Worm (Caenorhabditis elegans) whole organism, early embryonic: Measurements from ENCODE around the gene B0244.10.

ENCODE experiments used
- B0310.2 ChIP-seq: sonication (generic microtip); optimal IDR thresholded peaks from 2 replicates; lab custom pipeline; 2016; ENCODE audit warnings: mild to moderate bottlenecking, missing genetic modification characterization, missing compliant biosample characterization
- F13C5.2 ChIP-seq: sonication (generic microtip); optimal IDR thresholded peaks from 2 replicates; lab custom pipeline; 2017; ENCODE audit warnings: mild to moderate bottlenecking, missing genetic modification characterization, inconsistent platforms, missing compliant biosample characterization
- aly-1 ChIP-seq: sonication (generic microtip); optimal IDR thresholded peaks from 2 replicates; lab custom pipeline; 2016; ENCODE audit warnings: missing genetic modification characterization, missing compliant biosample characterization
- ama-1 ChIP-seq: fragments of 150-350 bp; optimal IDR thresholded peaks from 2 replicates; lab custom pipeline; 2014
- ceh-13 ChIP-seq: fragments of 200-800 bp; sonication (Bioruptor generic); optimal IDR thresholded peaks from 2 replicates; lab custom pipeline; 2018; ENCODE audit warnings: mild to moderate bottlenecking, missing genetic modification characterization, missing compliant biosample characterization
- ceh-36 ChIP-seq: sonication (generic microtip); optimal IDR thresholded peaks from 2 replicates; lab custom pipeline; 2016; ENCODE audit warnings: missing genetic modification characterization, inconsistent platforms, missing compliant biosample characterization
- ets-7 ChIP-seq: sonication (generic microtip); optimal IDR thresholded peaks from 2 replicates; lab custom pipeline; 2016; ENCODE audit warnings: missing genotype, missing genetic modification characterization, missing compliant biosample characterization
- flt-1 ChIP-seq: fragments of 200-800 bp; sonication (Bioruptor generic); IDR thresholded peaks from 2 replicates; pipeline ENCODE4 v1.3.6; 2022; ENCODE audit warnings: missing genetic modification characterization, missing compliant biosample characterization
- hmbx-1 ChIP-seq: sonication (generic microtip); optimal IDR thresholded peaks from 2 replicates; lab custom pipeline; 2016; ENCODE audit warnings: mild to moderate bottlenecking, missing genetic modification characterization, missing compliant biosample characterization
- hmg-4 ChIP-seq: fragments of 200-800 bp; sonication (Bioruptor generic); optimal IDR thresholded peaks from 2 replicates; lab custom pipeline; 2018; ENCODE audit warnings: mild to moderate bottlenecking, missing genetic modification characterization, missing compliant biosample characterization
- hnd-1 ChIP-seq: sonication (generic microtip); optimal IDR thresholded peaks from 2 replicates; lab custom pipeline; 2016; ENCODE audit warnings: missing genetic modification characterization, missing compliant biosample characterization
- pes-1 ChIP-seq: fragments of 200-800 bp; sonication (Bioruptor generic); IDR thresholded peaks from 2 replicates; pipeline ENCODE4 v1.3.6; 2022; ENCODE audit warnings: missing genetic modification reagents, missing genetic modification characterization, missing compliant biosample characterization
- scrt-1 ChIP-seq: fragments of 200-800 bp; sonication (Bioruptor generic); IDR thresholded peaks from 2 replicates; pipeline ENCODE4 v1.3.6; 2022; ENCODE audit warnings: missing genetic modification characterization, missing compliant biosample characterization
- sea-1 ChIP-seq: fragments of 200-800 bp; sonication (Bioruptor generic); conservative IDR thresholded peaks from 2 replicates; pipeline ENCODE4 v1.3.6; 2022; ENCODE audit warnings: missing genetic modification characterization, missing compliant biosample characterization
- tbx-11 ChIP-seq: fragments of 200-800 bp; sonication (Bioruptor generic); IDR thresholded peaks from 2 replicates; pipeline ENCODE4 v1.3.6; 2022; ENCODE audit warnings: missing genetic modification characterization, missing compliant biosample characterization
- tbx-37 ChIP-seq: fragments of 200-800 bp; sonication (Bioruptor generic); conservative IDR thresholded peaks from 2 replicates; pipeline ENCODE4 v1.3.6; 2022; ENCODE audit warnings: missing genetic modification reagents, missing genetic modification characterization, missing compliant biosample characterization
- tra-4 ChIP-seq: sonication (generic microtip); optimal IDR thresholded peaks from 2 replicates; lab custom pipeline; 2017; ENCODE audit warnings: missing genetic modification characterization, missing compliant biosample characterization

The B0244.10 gene

ce11 chrIII:5734905-5735304 lies at the start of gene B0244.10:
Gene B0244.10 (plus strand): TSS chrIII:5735158.
- TF ChIP-seq tbx-37 (no peak), B0310.2 (tag; lab: Kevin White, UChicago) (no peak), pes-1 (GFP tag; lab: Robert Waterston, UW) (no peak), hmg-4 (no peak), sea-1 (no peak), ama-1 (lab: Kevin White, UChicago) (no peak), ets-7 (tag; lab: Kevin White, UChicago) (no peak), tra-4 (tag; lab: Kevin White, UChicago) (no peak), ceh-13 (GFP tag; lab: Kevin White, UChicago) (no peak), scrt-1 (GFP tag; lab: Robert Waterston, UW) (no peak), hmbx-1 (tag; lab: Kevin White, UChicago) (no peak), flt-1 (GFP tag; lab: Robert Waterston, UW) (no peak), aly-1 (tag; lab: Kevin White, UChicago) (no peak), hnd-1 (no peak), tbx-11 (GFP tag; lab: Robert Waterston, UW) (no peak), F13C5.2 (tag; lab: Kevin White, UChicago) (no peak)

ce11 chrIII:5688246-5688645 lies 46.7 kb upstream of the B0244.10 start:
- TF ChIP-seq pes-1 (GFP tag; lab: Robert Waterston, UW) (no peak), B0310.2 (tag; lab: Kevin White, UChicago) (no peak), hmg-4 (peak; percentile 1), tbx-37 (no peak), scrt-1 (GFP tag; lab: Robert Waterston, UW) (no peak), ama-1 (lab: Kevin White, UChicago) (no peak), aly-1 (tag; lab: Kevin White, UChicago) (no peak)

ce11 chrIII:5691826-5692225 lies 43.1 kb upstream of the B0244.10 start:
- no peak for TF ChIP-seq flt-1 (GFP tag; lab: Robert Waterston, UW)

- TF ChIP-seq F13C5.2 (tag; lab: Kevin White, UChicago) (peak; percentile 61), tbx-37 (no peak)
These were observed 42.3 kb upstream of the B0244.10 start, which contains the start of the genes abi-1 and arle-14 for ce11 chrIII:5692690-5693089. Gene abi-1 (minus strand): TSS chrIII:5692740. Gene arle-14 (plus strand): TSS chrIII:5692906.

- TF ChIP-seq ceh-36 (tag; lab: Kevin White, UChicago) = peak; percentile 22
- no peak for TF ChIP-seq tbx-37
These were observed 41.2 kb upstream of the B0244.10 start, which contains the start of gene B0336.13 for ce11 chrIII:5693736-5694135. Gene B0336.13 (plus strand): TSS chrIII:5694036.

ce11 chrIII:5697266-5697665 lies 37.7 kb upstream of the B0244.10 start, which contains the start of gene B0336.7:
Gene B0336.7 (minus strand): TSS chrIII:5697366.
- TF ChIP-seq hmg-4 (no peak), flt-1 (GFP tag; lab: Robert Waterston, UW) (no peak), B0310.2 (tag; lab: Kevin White, UChicago) (no peak), F13C5.2 (tag; lab: Kevin White, UChicago) (no peak), hmbx-1 (tag; lab: Kevin White, UChicago) (no peak)

- TF ChIP-seq pes-1 (GFP tag; lab: Robert Waterston, UW) (no peak), tra-4 (tag; lab: Kevin White, UChicago) (no peak), hmbx-1 (tag; lab: Kevin White, UChicago) (no peak), B0310.2 (tag; lab: Kevin White, UChicago) (no peak), aly-1 (tag; lab: Kevin White, UChicago) (no peak), scrt-1 (GFP tag; lab: Robert Waterston, UW) (no peak), tbx-37 (no peak), F13C5.2 (tag; lab: Kevin White, UChicago) (no peak), ama-1 (lab: Kevin White, UChicago) (no peak), hmg-4 (no peak)
These were observed 36.8 kb upstream of the B0244.10 start, which contains the start of the genes lgg-3 and rgs-5 for ce11 chrIII:5697963-5698730. Gene lgg-3 (minus strand): TSS chrIII:5698013. Gene rgs-5 (plus strand): TSS chrIII:5698555.

ce11 chrIII:5701491-5701890 lies 33.5 kb upstream of the B0244.10 start:
- TF ChIP-seq hmg-4 (no peak), ets-7 (tag; lab: Kevin White, UChicago) (no peak), sea-1 (no peak), ama-1 (lab: Kevin White, UChicago) (no peak), hnd-1 (no peak), B0310.2 (tag; lab: Kevin White, UChicago) (no peak), scrt-1 (GFP tag; lab: Robert Waterston, UW) (no peak), pes-1 (GFP tag; lab: Robert Waterston, UW) (no peak), tbx-11 (GFP tag; lab: Robert Waterston, UW) (no peak), tbx-37 (no peak), hmbx-1 (tag; lab: Kevin White, UChicago) (no peak), F13C5.2 (tag; lab: Kevin White, UChicago) (no peak), ceh-36 (tag; lab: Kevin White, UChicago) (no peak), tra-4 (tag; lab: Kevin White, UChicago) (no peak), flt-1 (GFP tag; lab: Robert Waterston, UW) (no peak), aly-1 (tag; lab: Kevin White, UChicago) (no peak), ceh-13 (GFP tag; lab: Kevin White, UChicago) (no peak)
